Fruit fly (Drosophila melanogaster) whole organism, prepupa: Measurements from ENCODE around the gene IP3K2.

Source experiments
- Hr39 ChIP-seq: fragments of 200-800 bp; sonication (Bioruptor generic); optimal IDR thresholded peaks from 2 replicates; lab custom pipeline; 2016; ENCODE audit warnings: missing biosample characterization, missing genetic modification characterization
- achi ChIP-seq: fragments of 200-800 bp; sonication (Bioruptor generic); optimal IDR thresholded peaks from 3 replicates; lab custom pipeline; 2016; ENCODE audit warnings: missing biosample characterization, missing genetic modification characterization

DNA sequence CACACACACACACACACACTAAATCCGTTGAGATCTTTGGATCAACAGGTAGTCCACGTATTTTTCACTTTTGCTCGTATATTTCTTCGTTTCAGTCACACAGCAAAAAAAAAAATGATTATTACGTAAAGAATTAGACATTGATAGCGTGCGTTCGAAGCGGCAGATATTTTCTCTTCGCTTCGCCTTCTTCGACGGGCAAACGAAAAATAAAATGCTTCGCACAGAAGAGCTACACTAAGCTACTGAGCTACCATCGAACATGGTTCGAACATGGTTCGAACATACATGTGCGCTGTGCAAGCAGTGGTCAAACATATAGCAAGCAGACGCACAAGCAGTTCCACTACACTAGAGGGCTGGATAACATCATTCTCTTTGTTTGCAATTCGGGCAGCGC, 46.5 kb upstream of the IP3K2 start:
- TF ChIP-seq Hr39 (no peak), achi (GFP tag; lab: Kevin White, UChicago) (no peak)
